Worm (Caenorhabditis elegans) whole organism, L4/young adult: ENCODE results near the gene gpch-1.

ENCODE experiments used
- W03F9.2 ChIP-seq: fragments of 150-350 bp; optimal IDR thresholded peaks from 2 replicates; lab custom pipeline; 2014; ENCODE audit warnings: missing biosample characterization, missing genetic modification characterization
- dao-5 ChIP-seq: sonication (generic microtip); optimal IDR thresholded peaks from 2 replicates; lab custom pipeline; 2016; ENCODE audit warnings: missing genotype, missing genetic modification characterization, moderate library complexity, missing compliant biosample characterization
- him-1 ChIP-seq: sonication (generic microtip); optimal IDR thresholded peaks from 2 replicates; lab custom pipeline; 2016; ENCODE audit warnings: missing genotype, missing genetic modification reagents, missing genetic modification characterization, missing compliant biosample characterization

The gpch-1 gene

DNA sequence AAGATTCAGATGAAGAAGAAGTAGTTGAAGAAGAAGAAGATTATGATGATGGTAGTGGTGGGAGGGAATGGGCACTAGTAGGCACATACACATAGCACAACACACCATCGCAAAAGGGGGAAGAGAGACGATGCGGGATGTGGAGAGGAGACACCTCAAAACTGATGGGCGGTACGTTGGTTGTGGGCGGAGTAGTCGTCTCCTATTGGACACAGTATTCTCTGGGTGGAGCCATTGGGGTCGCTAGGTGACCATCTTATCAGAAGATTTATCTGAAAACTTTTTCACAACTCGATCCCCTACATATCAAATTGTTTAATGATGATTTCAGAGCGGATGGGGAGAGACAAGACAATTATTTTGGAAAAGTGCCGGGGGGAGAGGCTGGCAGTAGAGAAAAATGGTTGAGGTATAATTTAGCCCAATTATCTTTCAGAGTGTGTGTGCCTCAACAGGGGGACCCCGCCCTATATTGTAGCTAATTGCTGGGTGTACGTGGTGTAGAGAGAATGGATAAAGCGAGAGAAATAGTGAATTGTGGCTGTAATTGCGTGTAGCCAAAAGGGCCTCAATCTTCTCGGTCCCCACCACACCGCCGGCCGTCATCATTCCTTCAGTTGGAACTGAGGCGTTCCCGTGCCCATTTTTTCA, 42.5 kb downstream of the gpch-1 start:
- TF ChIP-seq W03F9.2 (tag; lab: Kevin White, UChicago): no peak
- TF ChIP-seq dao-5 (tag; lab: Kevin White, UChicago): no peak
- TF ChIP-seq him-1 (tag; lab: Kevin White, UChicago): no peak

DNA sequence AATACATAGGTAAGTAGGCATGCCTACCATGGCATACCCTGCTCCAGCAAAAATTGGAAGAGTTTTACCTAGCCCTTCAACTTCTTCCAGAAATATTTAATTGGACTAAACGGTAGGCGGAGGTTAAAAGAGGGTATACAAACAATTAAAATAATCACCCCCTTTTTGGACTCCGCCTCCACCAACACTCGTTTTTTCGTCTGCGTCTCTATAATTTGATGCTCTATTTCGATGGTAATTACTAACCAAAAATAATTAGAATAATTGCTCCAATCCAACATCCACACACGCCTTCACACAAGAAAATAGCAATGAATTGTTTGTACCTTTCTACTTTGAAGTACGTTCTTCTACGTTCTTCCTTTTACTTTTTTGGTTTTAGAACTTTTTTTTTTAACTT, 44.4 kb downstream of the gpch-1 start:
- no peak for TF ChIP-seq W03F9.2 (tag; lab: Kevin White, UChicago)

DNA sequence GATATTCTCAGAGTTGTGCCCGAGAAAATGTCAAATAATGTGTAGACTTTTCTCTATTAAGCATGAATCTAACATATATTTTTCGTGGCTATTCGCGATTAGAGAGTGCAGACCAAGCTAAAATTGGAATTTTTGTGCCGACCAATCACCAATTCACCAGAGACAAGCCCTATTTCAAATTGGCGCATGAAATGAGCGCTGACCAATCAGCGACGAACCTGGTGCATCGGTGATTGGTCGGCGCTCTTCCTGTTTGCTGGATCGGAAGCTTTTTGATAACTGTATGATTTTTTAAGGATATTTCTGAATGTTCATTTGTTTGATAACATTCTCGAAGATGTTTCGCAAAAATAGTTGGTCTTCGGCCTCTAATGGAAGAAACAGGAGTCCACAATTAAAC, 45.0 kb downstream of the gpch-1 start:
- no peak for TF ChIP-seq W03F9.2 (tag; lab: Kevin White, UChicago)
- TF ChIP-seq dao-5 (tag; lab: Kevin White, UChicago): no peak
- TF ChIP-seq him-1 (tag; lab: Kevin White, UChicago): no peak

DNA sequence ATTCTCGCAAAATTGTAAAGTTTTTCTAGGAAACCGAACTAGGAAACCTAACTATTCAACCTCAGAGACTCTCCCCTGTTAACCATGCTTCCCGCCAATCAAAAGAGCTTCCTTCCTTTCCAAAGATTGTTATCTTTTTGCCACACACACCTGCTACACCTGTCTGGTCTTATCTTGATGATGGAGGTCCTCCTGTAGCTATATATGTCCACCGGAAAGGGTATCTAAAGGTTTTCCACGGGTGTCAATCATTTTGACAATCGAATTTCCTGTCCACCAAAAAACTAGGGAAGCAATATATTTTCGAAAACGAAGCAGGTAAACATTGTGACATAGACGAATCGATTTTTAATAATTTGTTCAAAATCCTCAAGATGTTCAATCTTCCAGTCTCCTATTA, 45.4 kb downstream of the gpch-1 start:
- TF ChIP-seq him-1 (tag; lab: Kevin White, UChicago) (no peak), dao-5 (tag; lab: Kevin White, UChicago) (no peak), W03F9.2 (tag; lab: Kevin White, UChicago) (no peak)

DNA sequence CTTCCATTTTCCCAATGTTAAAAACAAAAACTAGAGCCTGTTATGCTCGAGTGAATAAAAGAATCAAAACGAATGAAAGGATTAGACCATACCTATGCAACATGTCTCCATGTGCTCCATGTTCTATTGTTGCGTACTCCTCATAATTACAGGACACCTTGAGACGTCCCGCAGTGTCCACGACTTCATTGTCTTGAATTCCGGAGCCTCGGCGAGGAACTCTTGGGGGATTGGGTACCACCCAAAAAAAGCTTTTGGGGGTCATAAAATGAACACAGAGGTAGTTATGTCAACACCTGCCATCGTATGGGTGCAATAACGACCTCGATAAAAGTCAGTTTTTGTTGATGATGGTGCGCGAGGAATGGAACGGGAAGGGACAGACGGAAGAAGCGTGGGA, 46.6 kb downstream of the gpch-1 start:
- no peak for TF ChIP-seq dao-5 (tag; lab: Kevin White, UChicago)
- TF ChIP-seq W03F9.2 (tag; lab: Kevin White, UChicago): no peak
- no peak for TF ChIP-seq him-1 (tag; lab: Kevin White, UChicago)

DNA sequence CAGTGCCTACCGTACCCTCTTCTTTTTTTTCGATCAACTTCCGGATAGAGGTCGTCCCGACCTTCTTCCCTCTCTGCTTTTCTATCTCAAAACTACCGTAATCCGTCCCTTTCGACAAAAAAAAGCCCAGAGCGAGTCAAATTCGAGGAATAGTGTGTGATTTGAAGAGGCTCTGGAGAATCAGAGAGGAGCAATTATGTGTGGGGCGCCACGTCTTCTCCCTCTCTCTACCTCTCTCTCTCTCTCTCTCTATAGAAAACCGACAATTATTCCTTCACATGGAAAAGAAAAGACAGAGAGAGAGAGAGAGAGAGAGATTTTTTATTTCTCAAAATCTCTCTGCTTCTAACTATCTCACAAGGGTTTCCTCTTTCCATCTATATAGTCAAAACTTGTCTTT, 48.2 kb downstream of the gpch-1 start:
- TF ChIP-seq dao-5 (tag; lab: Kevin White, UChicago): no peak
- no peak for TF ChIP-seq him-1 (tag; lab: Kevin White, UChicago)
- no peak for TF ChIP-seq W03F9.2 (tag; lab: Kevin White, UChicago)

DNA sequence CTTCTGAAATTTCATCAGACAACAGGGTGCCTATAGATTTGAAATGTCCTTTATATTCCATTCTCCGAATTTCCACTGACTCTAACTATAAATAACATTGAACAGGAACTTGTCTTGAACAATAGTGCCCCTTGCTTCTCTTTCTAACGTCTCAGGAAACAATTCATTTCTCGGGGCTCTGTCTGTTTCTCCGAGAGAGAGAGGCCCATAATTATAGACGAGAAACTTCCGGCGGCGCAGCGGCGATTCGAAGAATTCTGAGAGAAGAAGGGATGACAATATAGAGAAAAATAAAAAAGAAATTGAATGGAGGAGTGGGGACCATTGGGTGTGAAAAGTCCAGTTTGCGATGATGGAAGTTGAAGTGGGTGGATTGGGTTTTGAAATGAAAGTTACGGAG, 51.9 kb downstream of the gpch-1 start:
- TF ChIP-seq dao-5 (tag; lab: Kevin White, UChicago): no peak
- TF ChIP-seq W03F9.2 (tag; lab: Kevin White, UChicago): no peak
- TF ChIP-seq him-1 (tag; lab: Kevin White, UChicago): no peak

DNA sequence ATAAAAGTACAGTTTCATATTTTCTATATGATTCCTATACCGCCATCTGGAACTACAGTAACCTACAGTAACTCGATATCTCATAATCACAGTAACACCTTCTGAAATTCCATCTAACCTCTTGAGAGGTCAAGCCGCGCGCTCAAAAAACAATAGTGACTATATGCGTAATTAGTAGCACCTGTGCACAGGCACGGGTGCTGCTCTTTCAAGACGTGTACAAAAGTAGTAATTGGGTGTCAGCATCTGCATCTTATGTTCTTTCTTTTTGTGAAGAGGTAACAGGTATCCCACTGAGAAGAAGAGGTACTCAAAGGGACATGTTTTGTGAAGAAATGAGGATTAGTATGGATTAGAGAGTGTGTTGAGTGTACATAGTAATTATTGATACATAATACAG, 53.0 kb downstream of the gpch-1 start:
- TF ChIP-seq him-1 (tag; lab: Kevin White, UChicago) (no peak), dao-5 (tag; lab: Kevin White, UChicago) (no peak), W03F9.2 (tag; lab: Kevin White, UChicago) (no peak)
